Worm (Caenorhabditis elegans): ENCODE measurements around the gene dhs-25.

Gene dhs-25

ce11 chrX:1488775-1489174 is 2.4 kb downstream of the dhs-25 start (continued):
- TF ChIP-seq lin-54 (GFP tag; optimal IDR thresholded peaks at IDR 0.05), result no peak
- no peak; the same call in 1 of the 2 replicates for TF ChIP-seq Y56A3A.18 (GFP tag; IDR thresholded peaks at IDR 0.05)
- TF ChIP-seq rcor-1 (GFP tag; IDR thresholded peaks at IDR 0.05), result no peak
- TF ChIP-seq sptf-2 (GFP tag; optimal IDR thresholded peaks at IDR 0.05), result no peak
- no peak for TF ChIP-seq rpc-1 (optimal IDR thresholded peaks at IDR 0.05)
- no peak for TF ChIP-seq rpc-1 (tag; optimal IDR thresholded peaks at IDR 0.05)
- 0 out of 2 replicates have a peak, but pooled peaks have one; percentile 22 for TF ChIP-seq hsf-1 (GFP tag; IDR thresholded peaks at IDR 0.05)
- TF ChIP-seq somi-1 (GFP tag; optimal IDR thresholded peaks at IDR 0.05), result no peak
- no peak for TF ChIP-seq ama-1 (optimal IDR thresholded peaks at IDR 0.05)
- no peak for TF ChIP-seq ama-1 (GFP tag; optimal IDR thresholded peaks at IDR 0.05)
- TF ChIP-seq nfyb-1 (GFP tag; IDR thresholded peaks at IDR 0.05), result peak; percentile 59; the same call in 1 of the 2 replicates
- TF ChIP-seq F37B4.10 (GFP tag; IDR thresholded peaks at IDR 0.05), result no peak
- no peak for TF ChIP-seq nhr-80 (tag; optimal IDR thresholded peaks at IDR 0.05)
- TF ChIP-seq ZK185.1 (tag; optimal IDR thresholded peaks at IDR 0.05; ENCODE audit: poor library complexity, severe bottlenecking), result no peak
- 0 out of 2 replicates have a peak, but pooled peaks have one; percentile 16 for TF ChIP-seq nhr-120 (GFP tag; IDR thresholded peaks at IDR 0.05)
- no peak for TF ChIP-seq snpc-1.1 (tag; optimal IDR thresholded peaks at IDR 0.05; ENCODE audit: insufficient read depth)
- TF ChIP-seq bed-1 (GFP tag; IDR thresholded peaks at IDR 0.05), result no peak
- TF ChIP-seq ceh-91 (GFP tag; IDR thresholded peaks at IDR 0.05), result no peak
- no peak for TF ChIP-seq B0035.1 (tag; optimal IDR thresholded peaks at IDR 0.05)
- TF ChIP-seq hmg-1.2 (GFP tag; IDR thresholded peaks at IDR 0.05), result no peak
- TF ChIP-seq lsl-1 (GFP tag; optimal IDR thresholded peaks at IDR 0.05), result no peak
- no peak for TF ChIP-seq attf-6 (GFP tag; IDR thresholded peaks at IDR 0.05)
- TF ChIP-seq mxl-1 (tag; optimal IDR thresholded peaks at IDR 0.05), result no peak
- TF ChIP-seq F49E8.2 (tag; optimal IDR thresholded peaks at IDR 0.05; ENCODE audit: insufficient read depth), result no peak
- no peak for TF ChIP-seq ztf-28 (GFP tag; IDR thresholded peaks at IDR 0.05)
- no peak for TF ChIP-seq ets-4 (GFP tag; optimal IDR thresholded peaks at IDR 0.05)
- no peak for TF ChIP-seq aptf-3 (GFP tag; IDR thresholded peaks at IDR 0.05)
- TF ChIP-seq Y79H2A.3 (GFP tag; conservative IDR thresholded peaks at IDR 0.05), result no peak
- no peak for TF ChIP-seq B0261.1 (tag; optimal IDR thresholded peaks at IDR 0.05)
- TF ChIP-seq K12H6.12 (tag; optimal IDR thresholded peaks at IDR 0.05), result no peak
- TF ChIP-seq rec-8 (tag; optimal IDR thresholded peaks at IDR 0.05), result no peak
- TF ChIP-seq K11D2.4 (GFP tag; IDR thresholded peaks at IDR 0.05), result no peak
- peak; percentile 27 for TF ChIP-seq F52B5.7 (tag; optimal IDR thresholded peaks at IDR 0.05)
- TF ChIP-seq madf-6 (GFP tag; IDR thresholded peaks at IDR 0.05), result no peak
- 0 out of 2 replicates have a peak, but pooled peaks have one; percentile 54 for TF ChIP-seq cebp-2 (GFP tag; IDR thresholded peaks at IDR 0.05)
- no peak for TF ChIP-seq D2030.7 (GFP tag; IDR thresholded peaks at IDR 0.05)
- no peak for TF ChIP-seq ztf-6 (GFP tag; IDR thresholded peaks at IDR 0.05)
- TF ChIP-seq snpc-3.4 (tag; optimal IDR thresholded peaks at IDR 0.05), result no peak
- no peak for TF ChIP-seq tbx-9 (tag; optimal IDR thresholded peaks at IDR 0.05; ENCODE audit: borderline replicate concordance)
- TF ChIP-seq C17E4.6 (GFP tag; IDR thresholded peaks at IDR 0.05), result no peak
- no peak for TF ChIP-seq egl-44 (GFP tag; IDR thresholded peaks at IDR 0.05)
- TF ChIP-seq cebp-1 (GFP tag; IDR thresholded peaks at IDR 0.05), result no peak
- no peak for TF ChIP-seq cebp-1 (tag; optimal IDR thresholded peaks at IDR 0.05)
- peak; percentile 23 for TF ChIP-seq athp-1 (tag; optimal IDR thresholded peaks at IDR 0.05)

Data from whole organism, young adult.